Worm (Caenorhabditis elegans) whole organism, early embryonic: ENCODE measurements around the gene C34F6.1.

ENCODE experiments used
- B0310.2 ChIP-seq: sonication (generic microtip); optimal IDR thresholded peaks from 2 replicates; lab custom pipeline; 2016; ENCODE audit warnings: mild to moderate bottlenecking, missing genetic modification characterization, missing compliant biosample characterization
- F13C5.2 ChIP-seq: sonication (generic microtip); optimal IDR thresholded peaks from 2 replicates; lab custom pipeline; 2017; ENCODE audit warnings: mild to moderate bottlenecking, missing genetic modification characterization, inconsistent platforms, missing compliant biosample characterization
- aly-1 ChIP-seq: sonication (generic microtip); optimal IDR thresholded peaks from 2 replicates; lab custom pipeline; 2016; ENCODE audit warnings: missing genetic modification characterization, missing compliant biosample characterization
- ama-1 ChIP-seq: fragments of 150-350 bp; optimal IDR thresholded peaks from 2 replicates; lab custom pipeline; 2014
- ceh-13 ChIP-seq: fragments of 200-800 bp; sonication (Bioruptor generic); optimal IDR thresholded peaks from 2 replicates; lab custom pipeline; 2018; ENCODE audit warnings: mild to moderate bottlenecking, missing genetic modification characterization, missing compliant biosample characterization
- ceh-36 ChIP-seq: sonication (generic microtip); optimal IDR thresholded peaks from 2 replicates; lab custom pipeline; 2016; ENCODE audit warnings: missing genetic modification characterization, inconsistent platforms, missing compliant biosample characterization
- ets-7 ChIP-seq: sonication (generic microtip); optimal IDR thresholded peaks from 2 replicates; lab custom pipeline; 2016; ENCODE audit warnings: missing genotype, missing genetic modification characterization, missing compliant biosample characterization
- flt-1 ChIP-seq: fragments of 200-800 bp; sonication (Bioruptor generic); IDR thresholded peaks from 2 replicates; pipeline ENCODE4 v1.3.6; 2022; ENCODE audit warnings: missing genetic modification characterization, missing compliant biosample characterization
- hmbx-1 ChIP-seq: sonication (generic microtip); optimal IDR thresholded peaks from 2 replicates; lab custom pipeline; 2016; ENCODE audit warnings: mild to moderate bottlenecking, missing genetic modification characterization, missing compliant biosample characterization
- hmg-4 ChIP-seq: fragments of 200-800 bp; sonication (Bioruptor generic); optimal IDR thresholded peaks from 2 replicates; lab custom pipeline; 2018; ENCODE audit warnings: mild to moderate bottlenecking, missing genetic modification characterization, missing compliant biosample characterization
- hnd-1 ChIP-seq: sonication (generic microtip); optimal IDR thresholded peaks from 2 replicates; lab custom pipeline; 2016; ENCODE audit warnings: missing genetic modification characterization, missing compliant biosample characterization
- pes-1 ChIP-seq: fragments of 200-800 bp; sonication (Bioruptor generic); IDR thresholded peaks from 2 replicates; pipeline ENCODE4 v1.3.6; 2022; ENCODE audit warnings: missing genetic modification reagents, missing genetic modification characterization, missing compliant biosample characterization
- scrt-1 ChIP-seq: fragments of 200-800 bp; sonication (Bioruptor generic); IDR thresholded peaks from 2 replicates; pipeline ENCODE4 v1.3.6; 2022; ENCODE audit warnings: missing genetic modification characterization, missing compliant biosample characterization
- sea-1 ChIP-seq: fragments of 200-800 bp; sonication (Bioruptor generic); conservative IDR thresholded peaks from 2 replicates; pipeline ENCODE4 v1.3.6; 2022; ENCODE audit warnings: missing genetic modification characterization, missing compliant biosample characterization
- tbx-11 ChIP-seq: fragments of 200-800 bp; sonication (Bioruptor generic); IDR thresholded peaks from 2 replicates; pipeline ENCODE4 v1.3.6; 2022; ENCODE audit warnings: missing genetic modification characterization, missing compliant biosample characterization
- tbx-37 ChIP-seq: fragments of 200-800 bp; sonication (Bioruptor generic); conservative IDR thresholded peaks from 2 replicates; pipeline ENCODE4 v1.3.6; 2022; ENCODE audit warnings: missing genetic modification reagents, missing genetic modification characterization, missing compliant biosample characterization
- tra-4 ChIP-seq: sonication (generic microtip); optimal IDR thresholded peaks from 2 replicates; lab custom pipeline; 2017; ENCODE audit warnings: missing genetic modification characterization, missing compliant biosample characterization

C34F6.1 gene

ce11 chrX:11196741-11197140, at the start of gene C34F6.1:
TSS of gene C34F6.1 (minus strand) at chrX:11196841.
- TF ChIP-seq flt-1: no peak
- no peak for TF ChIP-seq tbx-11 (GFP tag; lab: Robert Waterston, UW)
- TF ChIP-seq pes-1 (GFP tag; lab: Robert Waterston, UW): no peak
- TF ChIP-seq tbx-37 (GFP tag; lab: Robert Waterston, UW): no peak
- TF ChIP-seq ets-7 (tag; lab: Kevin White, UChicago): no peak

- TF ChIP-seq flt-1: no peak
- no peak for TF ChIP-seq F13C5.2 (tag; lab: Kevin White, UChicago)
- no peak for TF ChIP-seq tbx-37 (GFP tag; lab: Robert Waterston, UW)
- no peak for TF ChIP-seq sea-1
- TF ChIP-seq tbx-11 (GFP tag; lab: Robert Waterston, UW): no peak
- TF ChIP-seq pes-1 (GFP tag; lab: Robert Waterston, UW): no peak
- no peak for TF ChIP-seq ama-1
- no peak for TF ChIP-seq hmbx-1
- TF ChIP-seq ets-7 (tag; lab: Kevin White, UChicago): no peak
- TF ChIP-seq aly-1 (tag; lab: Kevin White, UChicago): no peak
- TF ChIP-seq scrt-1 (GFP tag; lab: Robert Waterston, UW): no peak
- TF ChIP-seq hmg-4: no peak
- TF ChIP-seq ceh-36 (tag; lab: Kevin White, UChicago): no peak
- TF ChIP-seq hnd-1 (tag; lab: Kevin White, UChicago): no peak
- no peak for TF ChIP-seq tra-4 (tag; lab: Kevin White, UChicago)
- TF ChIP-seq B0310.2 (tag; lab: Kevin White, UChicago): no peak
- no peak for TF ChIP-seq ceh-13 (GFP tag; lab: Kevin White, UChicago)
These were observed 48.4 kb upstream of the C34F6.1 start for ce11 chrX:11245056-11245455.

- TF ChIP-seq ama-1: no peak
- no peak for TF ChIP-seq B0310.2 (tag; lab: Kevin White, UChicago)
- TF ChIP-seq flt-1: no peak
- no peak for TF ChIP-seq hnd-1 (tag; lab: Kevin White, UChicago)
- TF ChIP-seq ceh-36 (tag; lab: Kevin White, UChicago): no peak
- TF ChIP-seq F13C5.2 (tag; lab: Kevin White, UChicago): no peak
- no peak for TF ChIP-seq aly-1 (tag; lab: Kevin White, UChicago)
- no peak for TF ChIP-seq ets-7 (tag; lab: Kevin White, UChicago)
- TF ChIP-seq sea-1: no peak
- TF ChIP-seq pes-1 (GFP tag; lab: Robert Waterston, UW): no peak
- no peak for TF ChIP-seq hmg-4
- no peak for TF ChIP-seq scrt-1 (GFP tag; lab: Robert Waterston, UW)
- TF ChIP-seq tra-4 (tag; lab: Kevin White, UChicago): no peak
- TF ChIP-seq ceh-13 (GFP tag; lab: Kevin White, UChicago): no peak
- TF ChIP-seq hmbx-1: no peak
- TF ChIP-seq tbx-11 (GFP tag; lab: Robert Waterston, UW): no peak
- no peak for TF ChIP-seq tbx-37 (GFP tag; lab: Robert Waterston, UW)
These were observed 47.0 kb upstream of the C34F6.1 start for ce11 chrX:11243604-11244003.

ce11 chrX:11241479-11241878, 44.8 kb upstream of the C34F6.1 start:
- TF ChIP-seq tbx-11 (GFP tag; lab: Robert Waterston, UW): no peak
- no peak for TF ChIP-seq tra-4 (tag; lab: Kevin White, UChicago)
- no peak for TF ChIP-seq tbx-37 (GFP tag; lab: Robert Waterston, UW)
- TF ChIP-seq F13C5.2 (tag; lab: Kevin White, UChicago): no peak
- no peak for TF ChIP-seq ceh-36 (tag; lab: Kevin White, UChicago)
- no peak for TF ChIP-seq B0310.2 (tag; lab: Kevin White, UChicago)
- no peak for TF ChIP-seq hnd-1 (tag; lab: Kevin White, UChicago)

- TF ChIP-seq ama-1 (no peak), hnd-1 (tag; lab: Kevin White, UChicago) (no peak), scrt-1 (GFP tag; lab: Robert Waterston, UW) (no peak)
These were observed 44.0 kb upstream of the C34F6.1 start, which contains the start of gene C34F6.10 for ce11 chrX:11240585-11241115. TSS of gene C34F6.10 (minus strand) at chrX:11240635.

- TF ChIP-seq hnd-1 (tag; lab: Kevin White, UChicago) (no peak), F13C5.2 (tag; lab: Kevin White, UChicago) (no peak), tra-4 (tag; lab: Kevin White, UChicago) (no peak), aly-1 (tag; lab: Kevin White, UChicago) (no peak), tbx-37 (GFP tag; lab: Robert Waterston, UW) (no peak)
These were observed 30.0 kb upstream of the C34F6.1 start, which contains the start of gene C34F6.12 for ce11 chrX:11226595-11226994. TSS of gene C34F6.12 (minus strand) at chrX:11226695.

ce11 chrX:11222597-11223218, 26.1 kb upstream of the C34F6.1 start, which contains the start of gene C34F6.9:
TSS of gene C34F6.9 (minus strand) at chrX:11222647.
- TF ChIP-seq tra-4 (tag; lab: Kevin White, UChicago): no peak
- no peak for TF ChIP-seq flt-1
- no peak for TF ChIP-seq aly-1 (tag; lab: Kevin White, UChicago)
- no peak for TF ChIP-seq ceh-36 (tag; lab: Kevin White, UChicago)
- no peak for TF ChIP-seq sea-1
- TF ChIP-seq ceh-13 (GFP tag; lab: Kevin White, UChicago): no peak
- no peak for TF ChIP-seq pes-1 (GFP tag; lab: Robert Waterston, UW)
- no peak for TF ChIP-seq hnd-1 (tag; lab: Kevin White, UChicago)
- TF ChIP-seq hmbx-1: no peak
- TF ChIP-seq ama-1: no peak
- no peak for TF ChIP-seq F13C5.2 (tag; lab: Kevin White, UChicago)
- TF ChIP-seq tbx-11 (GFP tag; lab: Robert Waterston, UW): no peak
- no peak for TF ChIP-seq tbx-37 (GFP tag; lab: Robert Waterston, UW)
- TF ChIP-seq hmg-4: no peak
- no peak for TF ChIP-seq B0310.2 (tag; lab: Kevin White, UChicago)
- no peak for TF ChIP-seq scrt-1 (GFP tag; lab: Robert Waterston, UW)
